Worm (Caenorhabditis elegans) whole organism, L3 larva: ENCODE data around the gene gipc-2.

Experiments used
- R02D3.7 ChIP-seq: fragments of 150-350 bp; optimal IDR thresholded peaks from 2 replicates; lab custom pipeline; 2014; ENCODE audit warnings: missing biosample characterization, missing genetic modification characterization
- ZK546.5 ChIP-seq: sonication (generic microtip); optimal IDR thresholded peaks from 2 replicates; lab custom pipeline; 2017; ENCODE audit warnings: missing biosample characterization, missing genetic modification characterization
- aly-2 ChIP-seq: fragments of 150-350 bp; optimal IDR thresholded peaks from 2 replicates; lab custom pipeline; 2014; ENCODE audit warnings: missing biosample characterization, missing genetic modification characterization
- ama-1 ChIP-seq: fragments of 150-350 bp; optimal IDR thresholded peaks from 2 replicates; lab custom pipeline; 2018
- ceh-16 ChIP-seq: sonication (generic microtip); optimal IDR thresholded peaks from 2 replicates; lab custom pipeline; 2017; ENCODE audit warnings: missing biosample characterization, missing genetic modification characterization
- ceh-28 ChIP-seq: fragments of 150-350 bp; optimal IDR thresholded peaks from 2 replicates; lab custom pipeline; 2014; ENCODE audit warnings: missing biosample characterization, missing genetic modification reagents, missing genetic modification characterization
- ceh-82 ChIP-seq: fragments of 150-350 bp; optimal IDR thresholded peaks from 2 replicates; lab custom pipeline; 2014; ENCODE audit warnings: missing biosample characterization, missing genetic modification characterization
- ceh-9 ChIP-seq: sonication (generic microtip); optimal IDR thresholded peaks from 2 replicates; lab custom pipeline; 2018; ENCODE audit warnings: missing biosample characterization, missing genetic modification characterization
- daf-12 ChIP-seq: fragments of 150-350 bp; optimal IDR thresholded peaks from 2 replicates; lab custom pipeline; 2014; ENCODE audit warnings: missing biosample characterization, missing genetic modification reagents, missing genetic modification characterization
- egl-27 ChIP-seq: sonication (generic microtip); optimal IDR thresholded peaks from 4 replicates; lab custom pipeline; 2017; ENCODE audit warnings: missing biosample characterization, missing genetic modification reagents, missing genetic modification characterization
- egl-5 ChIP-seq: fragments of 150-350 bp; optimal IDR thresholded peaks from 2 replicates; lab custom pipeline; 2017; ENCODE audit warnings: missing biosample characterization, missing genetic modification reagents, missing genetic modification characterization, inconsistent platforms
- elt-1 ChIP-seq: fragments of 150-350 bp; optimal IDR thresholded peaks from 2 replicates; lab custom pipeline; 2014; ENCODE audit warnings: missing biosample characterization, missing genetic modification characterization
- elt-2 ChIP-seq: sonication (generic microtip); optimal IDR thresholded peaks from 2 replicates; lab custom pipeline; 2016; ENCODE audit warnings: missing genetic modification reagents, mild to moderate bottlenecking, missing genetic modification characterization, missing compliant biosample characterization
- elt-3 ChIP-seq, 3 experiments: fragments of 150-350 bp in 1 of 3; sonication (generic microtip) in 2 of 3; optimal IDR thresholded peaks; 2 replicates in 2 of 3; 4 replicates in 1 of 3; lab custom pipeline; 2014 to 2017; ENCODE audit warnings: missing biosample characterization in 3 of 3, missing genetic modification characterization in 3 of 3
- eor-1 ChIP-seq, 2 experiments: fragments of 150-350 bp; optimal IDR thresholded peaks; 2 replicates each; lab custom pipeline; 2014 to 2018; ENCODE audit warnings: missing biosample characterization in 2 of 2, missing genetic modification characterization in 2 of 2
- fos-1 ChIP-seq: fragments of 150-350 bp; optimal IDR thresholded peaks from 2 replicates; lab custom pipeline; 2014; ENCODE audit warnings: missing biosample characterization, missing genetic modification characterization
- hmg-11 ChIP-seq: sonication (generic microtip); optimal IDR thresholded peaks from 2 replicates; lab custom pipeline; 2016; ENCODE audit warnings: missing genetic modification characterization, missing compliant biosample characterization
- jun-1 ChIP-seq: fragments of 150-350 bp; optimal IDR thresholded peaks from 2 replicates; lab custom pipeline; 2014; ENCODE audit warnings: missing biosample characterization, missing genetic modification reagents, missing genetic modification characterization
- lin-15B ChIP-seq: fragments of 150-350 bp; optimal IDR thresholded peaks from 2 replicates; lab custom pipeline; 2014; ENCODE audit warnings: missing biosample characterization, missing genetic modification characterization
- lin-39 ChIP-seq: fragments of 150-350 bp; optimal IDR thresholded peaks from 2 replicates; lab custom pipeline; 2018; ENCODE audit warnings: missing biosample characterization, missing genetic modification reagents, missing genetic modification characterization
- lsy-12 ChIP-seq: sonication (generic microtip); optimal IDR thresholded peaks from 2 replicates; lab custom pipeline; 2016; ENCODE audit warnings: mild to moderate bottlenecking, missing genetic modification characterization, missing compliant biosample characterization
- mdl-1 ChIP-seq: fragments of 150-350 bp; optimal IDR thresholded peaks from 2 replicates; lab custom pipeline; 2014; ENCODE audit warnings: missing biosample characterization, missing genetic modification characterization
- nfya-1 ChIP-seq: sonication (generic microtip); optimal IDR thresholded peaks from 2 replicates; lab custom pipeline; 2017; ENCODE audit warnings: missing genetic modification characterization, mild to moderate bottlenecking, missing compliant biosample characterization, antibody characterized with exemption, moderate library complexity; ENCODE audit not compliant: insufficient read depth
- nhr-11 ChIP-seq: fragments of 150-350 bp; optimal IDR thresholded peaks from 2 replicates; lab custom pipeline; 2014; ENCODE audit warnings: missing biosample characterization, missing genetic modification characterization
- nhr-12 ChIP-seq: fragments of 150-350 bp; optimal IDR thresholded peaks from 2 replicates; lab custom pipeline; 2014; ENCODE audit warnings: missing biosample characterization, missing genetic modification characterization
- nhr-23 ChIP-seq: fragments of 150-350 bp; optimal IDR thresholded peaks from 2 replicates; lab custom pipeline; 2014; ENCODE audit warnings: missing biosample characterization, missing genetic modification reagents, missing genetic modification characterization
- nhr-237 ChIP-seq: fragments of 150-350 bp; optimal IDR thresholded peaks from 2 replicates; lab custom pipeline; 2014; ENCODE audit warnings: missing biosample characterization, missing genetic modification characterization
- nhr-25 ChIP-seq: sonication (generic microtip); optimal IDR thresholded peaks from 2 replicates; lab custom pipeline; 2017; ENCODE audit warnings: missing biosample characterization, missing genetic modification characterization
- nhr-28 ChIP-seq: fragments of 150-350 bp; optimal IDR thresholded peaks from 2 replicates; lab custom pipeline; 2014; ENCODE audit warnings: missing biosample characterization, missing genetic modification characterization
- nhr-43 ChIP-seq: sonication (generic microtip); optimal IDR thresholded peaks from 2 replicates; lab custom pipeline; 2016; ENCODE audit warnings: mild to moderate bottlenecking, missing genetic modification characterization, missing compliant biosample characterization; ENCODE audit not compliant: poor library complexity, severe bottlenecking
- nhr-67 ChIP-seq: fragments of 150-350 bp; optimal IDR thresholded peaks from 2 replicates; lab custom pipeline; 2014; ENCODE audit warnings: missing biosample characterization, missing genetic modification characterization
- nhr-76 ChIP-seq: fragments of 150-350 bp; sonication (generic microtip); optimal IDR thresholded peaks from 5 replicates; lab custom pipeline; 2014; ENCODE audit warnings: missing biosample characterization, missing genetic modification characterization
- nhr-77 ChIP-seq: fragments of 150-350 bp; optimal IDR thresholded peaks from 2 replicates; lab custom pipeline; 2014; ENCODE audit warnings: missing biosample characterization, missing genetic modification characterization
- pha-4 ChIP-seq: fragments of 150-350 bp; optimal IDR thresholded peaks from 2 replicates; lab custom pipeline; 2014; ENCODE audit warnings: missing biosample characterization, missing genetic modification reagents, missing genetic modification characterization
- pqm-1 ChIP-seq: fragments of 150-350 bp; optimal IDR thresholded peaks from 2 replicates; lab custom pipeline; 2017; ENCODE audit warnings: missing biosample characterization, missing genetic modification characterization, inconsistent platforms
- sea-2 ChIP-seq: fragments of 150-350 bp; sonication (generic microtip); optimal IDR thresholded peaks from 4 replicates; lab custom pipeline; 2014; ENCODE audit warnings: missing biosample characterization, missing genetic modification reagents, missing genetic modification characterization
- skn-1 ChIP-seq: fragments of 150-350 bp; optimal IDR thresholded peaks from 2 replicates; lab custom pipeline; 2014; ENCODE audit warnings: missing biosample characterization, missing genetic modification characterization
- snpc-4 ChIP-seq: fragments of 150-350 bp; optimal IDR thresholded peaks from 2 replicates; lab custom pipeline; 2014; ENCODE audit warnings: missing biosample characterization, missing genetic modification characterization
- unc-39 ChIP-seq: sonication (generic microtip); optimal IDR thresholded peaks from 4 replicates; lab custom pipeline; 2017; ENCODE audit warnings: missing biosample characterization, missing genetic modification characterization
- unc-62 ChIP-seq: fragments of 150-350 bp; sonication (generic microtip); optimal IDR thresholded peaks from 4 replicates; lab custom pipeline; 2014; ENCODE audit warnings: missing biosample characterization, missing genetic modification reagents, missing genetic modification characterization
- zag-1 ChIP-seq: fragments of 150-350 bp; optimal IDR thresholded peaks from 2 replicates; lab custom pipeline; 2014; ENCODE audit warnings: missing biosample characterization, missing genetic modification characterization
- ztf-11 ChIP-seq: fragments of 150-350 bp; optimal IDR thresholded peaks from 2 replicates; lab custom pipeline; 2014; ENCODE audit warnings: missing biosample characterization, missing genetic modification characterization
- ztf-4 ChIP-seq: fragments of 150-350 bp; optimal IDR thresholded peaks from 2 replicates; lab custom pipeline; 2014; ENCODE audit warnings: missing biosample characterization, missing genetic modification characterization

The gipc-2 gene

DNA sequence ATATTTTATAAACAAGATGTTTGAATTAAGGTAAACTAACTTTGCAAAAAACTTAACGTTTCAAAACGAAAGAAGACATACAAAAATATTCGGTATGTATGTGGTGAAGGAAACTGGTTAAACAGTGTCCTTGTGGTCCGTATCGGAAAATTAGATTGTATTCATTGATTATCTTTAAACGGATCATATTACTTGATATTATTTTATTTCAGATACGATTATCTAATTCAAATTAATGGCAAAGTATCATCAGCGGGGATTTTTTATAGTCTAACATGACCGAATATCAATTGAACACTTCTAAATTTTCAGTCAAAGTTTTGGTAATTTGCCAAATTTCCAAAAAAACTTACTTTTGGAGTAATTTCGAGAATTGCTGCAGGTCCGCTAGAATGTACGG, 20.7 kb downstream of the gipc-2 start, which contains the start of gene C47E12.13:
Gene C47E12.13, minus strand, starts transcription at position 101 of the 400 bp plus-strand sequence.
- TF ChIP-seq fos-1 (tag; lab: Kevin White, UChicago) (no peak), ZK546.5 (tag; lab: Kevin White, UChicago) (no peak)

DNA sequence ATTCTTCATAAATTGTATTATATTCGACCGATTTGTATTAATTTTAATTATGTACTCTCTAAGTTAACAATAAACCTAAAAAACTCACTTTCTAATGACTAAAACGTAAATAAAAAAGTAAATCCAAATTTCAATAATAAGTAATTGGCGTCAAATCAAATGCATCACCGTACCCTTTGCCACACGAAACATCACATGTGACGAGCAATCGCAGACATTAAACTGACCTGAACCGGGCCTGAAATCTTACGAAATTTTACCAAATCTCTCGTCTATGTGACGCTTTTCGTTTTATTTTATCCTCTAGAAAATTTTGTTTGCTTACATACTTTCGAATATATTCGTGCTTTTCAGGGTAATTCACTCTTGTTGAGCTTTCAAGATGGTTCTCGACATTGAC, 24.1 kb downstream of the gipc-2 start, which contains the start of the genes C47E12.2 and sars-1:
Gene C47E12.2, minus strand, starts transcription at position 131 of the 400 bp plus-strand sequence.
Gene sars-1, plus strand, starts transcription at position 355 of the 400 bp plus-strand sequence.
- peak; percentile 42 for TF ChIP-seq hmg-11 (tag; lab: Kevin White, UChicago)
- TF ChIP-seq nfya-1 (tag; lab: Kevin White, UChicago), result peak; percentile 48
- TF ChIP-seq sea-2 (GFP tag; lab: Kevin White, UChicago), result no peak
- TF ChIP-seq lin-15B (tag; lab: Kevin White, UChicago), result peak; percentile 43
- TF ChIP-seq ama-1 (lab: Kevin White, UChicago), result no peak
- no peak for TF ChIP-seq lsy-12 (tag; lab: Kevin White, UChicago)
- TF ChIP-seq aly-2 (tag; lab: Kevin White, UChicago), result no peak
- no peak for TF ChIP-seq nhr-28 (tag; lab: Kevin White, UChicago)
- no peak for TF ChIP-seq ceh-82 (tag; lab: Kevin White, UChicago)
- no peak for TF ChIP-seq daf-12
- peak; percentile 4 for TF ChIP-seq egl-5 (tag; lab: Kevin White, UChicago)
- TF ChIP-seq fos-1 (tag; lab: Kevin White, UChicago), result no peak
- TF ChIP-seq nhr-237 (tag; lab: Kevin White, UChicago), result no peak
- no peak for TF ChIP-seq nhr-11
- peak; percentile 49 for TF ChIP-seq pha-4 (tag; lab: Kevin White, UChicago)
- TF ChIP-seq lin-39 (tag; lab: Kevin White, UChicago), result no peak
- TF ChIP-seq, all 47 proteins: peak for 5

DNA sequence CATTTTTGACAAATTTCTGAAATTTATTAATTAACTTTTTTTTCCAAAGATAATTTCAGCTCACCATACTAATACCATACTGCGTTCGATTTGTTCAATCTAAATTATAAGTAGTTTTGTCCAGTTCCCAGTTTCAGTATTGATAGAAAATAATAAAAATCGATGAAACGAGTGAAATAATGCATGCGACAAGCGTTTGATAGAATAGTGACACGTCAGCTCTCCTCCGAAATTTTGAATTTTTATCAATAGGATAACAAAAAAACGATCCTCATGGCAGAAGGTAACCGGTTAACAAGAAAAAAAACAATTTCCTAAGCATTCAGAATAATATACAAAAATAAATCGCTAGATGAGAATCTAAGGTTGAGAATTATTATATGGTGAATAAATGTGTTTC, 25.7 kb downstream of the gipc-2 start, which contains the start of gene C47E12.3:
Gene C47E12.3, minus strand, starts transcription at position 101 of the 400 bp plus-strand sequence.
- TF ChIP-seq nhr-237 (tag; lab: Kevin White, UChicago) (no peak), sea-2 (GFP tag; lab: Kevin White, UChicago) (no peak), nhr-12 (no peak), mdl-1 (no peak), pqm-1 (no peak), ztf-4 (tag; lab: Kevin White, UChicago) (no peak), unc-62 (GFP tag; lab: Kevin White, UChicago) (no peak), elt-1 (no peak), nhr-11 (no peak), ztf-11 (tag; lab: Kevin White, UChicago) (no peak), jun-1 (tag; lab: Kevin White, UChicago) (no peak), snpc-4 (no peak), daf-12 (no peak), nhr-23 (no peak)

DNA sequence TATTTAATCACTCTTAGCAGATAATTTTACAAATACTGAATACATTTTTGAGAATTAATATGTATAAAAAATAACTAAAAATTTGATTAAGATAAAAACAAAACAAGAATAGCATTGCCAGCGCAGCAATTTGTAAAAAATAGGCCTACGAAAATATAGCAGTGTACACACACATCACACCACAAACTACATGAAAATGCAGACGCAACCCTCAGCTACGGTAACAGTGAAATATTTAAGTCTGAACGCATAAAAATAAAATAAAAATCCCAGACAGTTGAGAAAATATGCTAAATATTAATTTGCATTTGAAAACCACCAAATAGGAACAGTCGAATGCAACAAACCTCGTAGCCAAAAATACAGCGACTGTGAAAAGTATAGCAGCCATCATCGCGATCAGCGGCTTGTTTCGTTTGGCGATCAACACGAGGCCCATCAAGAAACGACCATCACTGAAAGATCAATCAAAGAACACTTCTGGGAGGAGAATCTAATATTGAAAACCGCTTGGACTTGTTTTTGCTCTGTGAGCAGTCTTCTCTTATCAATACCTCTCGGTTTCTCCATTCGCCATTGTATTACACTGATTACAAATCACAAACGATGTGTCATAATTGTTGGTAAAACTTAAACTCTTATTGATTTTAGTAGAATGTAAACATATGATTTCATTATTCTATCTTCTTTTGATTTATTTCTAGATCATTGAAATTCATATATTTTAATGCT, 28.8 kb downstream of the gipc-2 start, which contains the start of gene pyp-1:
Gene pyp-1, minus strand, starts transcription at position 439 of the 732 bp plus-strand sequence.
- TF ChIP-seq zag-1 (no peak), nhr-77 (tag; lab: Kevin White, UChicago) (no peak), sea-2 (GFP tag; lab: Kevin White, UChicago) (no peak), nhr-43 (tag; lab: Kevin White, UChicago) (no peak), ztf-11 (tag; lab: Kevin White, UChicago) (no peak), eor-1 (tag; optimal IDR thresholded peaks at IDR 0.05; lab: Kevin White, UChicago) (no peak), unc-39 (tag; lab: Kevin White, UChicago) (no peak), lsy-12 (tag; lab: Kevin White, UChicago) (no peak), nhr-25 (tag; lab: Kevin White, UChicago) (no peak), egl-5 (tag; lab: Kevin White, UChicago) (no peak), nhr-23 (no peak), egl-27 (tag; lab: Kevin White, UChicago) (no peak), elt-2 (tag; lab: Kevin White, UChicago) (peak; percentile 74), nfya-1 (tag; lab: Kevin White, UChicago) (peak; percentile 15), elt-3 (tag; optimal IDR thresholded peaks at IDR 0.05; lab: Kevin White, UChicago) (no peak), pqm-1 (peak; percentile 83), snpc-4 (peak; percentile 7), nhr-28 (tag; lab: Kevin White, UChicago) (no peak), ceh-16 (tag; lab: Kevin White, UChicago) (no peak), ama-1 (lab: Kevin White, UChicago) (peak; percentile 19), lin-39 (tag; lab: Kevin White, UChicago) (peak; percentile 25), ceh-9 (tag; lab: Kevin White, UChicago) (no peak), nhr-67 (tag; lab: Kevin White, UChicago) (no peak), nhr-11 (no peak), fos-1 (tag; lab: Kevin White, UChicago) (no peak), skn-1 (tag; lab: Kevin White, UChicago) (no peak), R02D3.7 (tag; lab: Kevin White, UChicago) (no peak), nhr-237 (tag; lab: Kevin White, UChicago) (no peak), hmg-11 (tag; lab: Kevin White, UChicago) (no peak), pha-4 (tag; lab: Kevin White, UChicago) (peak; percentile 75), nhr-76 (tag; lab: Kevin White, UChicago) (no peak), jun-1 (tag; lab: Kevin White, UChicago) (peak; percentile 21), lin-15B (tag; lab: Kevin White, UChicago) (no peak), ceh-28 (tag; lab: Kevin White, UChicago) (peak; percentile 40)
